Fruit fly (Drosophila melanogaster) whole organism, prepupa: ENCODE measurements around the gene CG3638.

ENCODE experiments used
- Blimp-1 ChIP-seq: fragments of 200-800 bp; sonication (Bioruptor generic); optimal IDR thresholded peaks from 3 replicates; lab custom pipeline; 2017; ENCODE audit warnings: missing biosample characterization, missing genetic modification characterization, mild to moderate bottlenecking, moderate library complexity, missing genetic modification reagents
- CG10631 ChIP-seq: fragments of 200-800 bp; sonication (Bioruptor generic); optimal IDR thresholded peaks from 2 replicates; lab custom pipeline; 2016; ENCODE audit warnings: missing biosample characterization, missing genetic modification characterization
- CG10669 ChIP-seq: fragments of 200-800 bp; sonication (Bioruptor generic); optimal IDR thresholded peaks from 3 replicates; lab custom pipeline; 2018; ENCODE audit warnings: missing biosample characterization, mild to moderate bottlenecking, missing genetic modification characterization, moderate library complexity
- CG11294 ChIP-seq: fragments of 200-800 bp; sonication (Bioruptor generic); IDR thresholded peaks from 2 replicates; pipeline ENCODE4 v1.3.6; 2022; ENCODE audit warnings: missing biosample characterization, missing genetic modification characterization
- CG11902 ChIP-seq: fragments of 200-800 bp; sonication (Bioruptor generic); optimal IDR thresholded peaks from 3 replicates; lab custom pipeline; 2016; ENCODE audit warnings: missing biosample characterization, missing genetic modification characterization
- CG15336 ChIP-seq: fragments of 200-800 bp; sonication (Bioruptor generic); IDR thresholded peaks from 2 replicates; pipeline ENCODE4 v1.3.6; 2022; ENCODE audit warnings: missing biosample characterization, missing genetic modification characterization
- CG1621 ChIP-seq: fragments of 200-800 bp; sonication (Bioruptor generic); optimal IDR thresholded peaks from 3 replicates; lab custom pipeline; 2018; ENCODE audit warnings: missing biosample characterization, mild to moderate bottlenecking, missing genetic modification characterization
- CG16779 ChIP-seq: fragments of 200-800 bp; sonication (Bioruptor generic); optimal IDR thresholded peaks from 3 replicates; lab custom pipeline; 2017; ENCODE audit warnings: missing biosample characterization, mild to moderate bottlenecking, missing genetic modification characterization
- CG3032 ChIP-seq: fragments of 200-800 bp; optimal IDR thresholded peaks from 2 replicates; lab custom pipeline; 2019; ENCODE audit warnings: missing biosample characterization, mild to moderate bottlenecking, missing genetic modification characterization, moderate library complexity
- CG31627 ChIP-seq: fragments of 200-800 bp; sonication (Bioruptor generic); optimal IDR thresholded peaks from 3 replicates; lab custom pipeline; 2016; ENCODE audit warnings: missing biosample characterization, missing genetic modification characterization
- CG32006 ChIP-seq: fragments of 200-800 bp; sonication (Bioruptor generic); optimal IDR thresholded peaks from 3 replicates; lab custom pipeline; 2017; ENCODE audit warnings: missing biosample characterization, mild to moderate bottlenecking, missing genetic modification characterization
- CG34406 ChIP-seq: fragments of 200-800 bp; sonication (Bioruptor generic); optimal IDR thresholded peaks from 3 replicates; lab custom pipeline; 2016; ENCODE audit warnings: missing biosample characterization, missing genetic modification characterization
- CG3919 ChIP-seq: fragments of 200-800 bp; sonication (Bioruptor generic); optimal IDR thresholded peaks from 3 replicates; lab custom pipeline; 2016; ENCODE audit warnings: missing biosample characterization, missing genetic modification characterization
- CG6163 ChIP-seq: fragments of 200-800 bp; sonication (Bioruptor generic); IDR thresholded peaks from 3 replicates; pipeline ENCODE4 v1.3.6; 2022; ENCODE audit warnings: missing biosample characterization, missing genetic modification characterization
- CG6792 ChIP-seq: fragments of 200-800 bp; sonication (Bioruptor generic); optimal IDR thresholded peaks from 3 replicates; lab custom pipeline; 2016; ENCODE audit warnings: missing biosample characterization, missing genetic modification characterization
- CG6808 ChIP-seq: fragments of 200-800 bp; sonication (Bioruptor generic); optimal IDR thresholded peaks from 3 replicates; lab custom pipeline; 2017; ENCODE audit warnings: missing biosample characterization, missing genetic modification characterization, mild to moderate bottlenecking, moderate library complexity, missing genetic modification reagents
- CG6854 ChIP-seq: fragments of 200-800 bp; sonication (Bioruptor generic); optimal IDR thresholded peaks from 2 replicates; lab custom pipeline; 2017; ENCODE audit warnings: missing biosample characterization, mild to moderate bottlenecking, missing genetic modification characterization
- CG8119 ChIP-seq: fragments of 200-800 bp; sonication (Bioruptor generic); IDR thresholded peaks from 3 replicates; pipeline ENCODE4 v1.3.6; 2022; ENCODE audit warnings: missing biosample characterization, missing genetic modification characterization
- CG8319 ChIP-seq: fragments of 200-800 bp; sonication (Bioruptor generic); optimal IDR thresholded peaks from 3 replicates; lab custom pipeline; 2016; ENCODE audit warnings: missing biosample characterization, missing genetic modification characterization
- CG9139 ChIP-seq: fragments of 200-800 bp; sonication (Bioruptor generic); optimal IDR thresholded peaks from 3 replicates; lab custom pipeline; 2017; ENCODE audit warnings: missing biosample characterization, mild to moderate bottlenecking, missing genetic modification characterization
- Eip75B ChIP-seq: fragments of 200-800 bp; sonication (Bioruptor generic); optimal IDR thresholded peaks from 3 replicates; lab custom pipeline; 2016; ENCODE audit warnings: missing biosample characterization, missing genetic modification characterization
- Eip78C ChIP-seq: fragments of 200-800 bp; sonication (Bioruptor generic); peaks from one replicate; lab custom pipeline; 2016; ENCODE audit warnings: missing biosample characterization, missing genetic modification characterization
- Ets21C ChIP-seq: fragments of 200-800 bp; sonication (Bioruptor generic); optimal IDR thresholded peaks from 3 replicates; lab custom pipeline; 2016; ENCODE audit warnings: missing biosample characterization, missing genetic modification characterization
- Ets96B ChIP-seq: fragments of 200-800 bp; optimal IDR thresholded peaks from 2 replicates; lab custom pipeline; 2019; ENCODE audit warnings: missing biosample characterization, mild to moderate bottlenecking, missing genetic modification characterization, moderate library complexity
- Hr39 ChIP-seq: fragments of 200-800 bp; sonication (Bioruptor generic); optimal IDR thresholded peaks from 2 replicates; lab custom pipeline; 2016; ENCODE audit warnings: missing biosample characterization, missing genetic modification characterization
- Hr4 ChIP-seq: fragments of 200-800 bp; sonication (Bioruptor generic); optimal IDR thresholded peaks from 3 replicates; lab custom pipeline; 2016; ENCODE audit warnings: missing biosample characterization, missing genetic modification characterization
- Met ChIP-seq: fragments of 200-800 bp; sonication (Bioruptor generic); optimal IDR thresholded peaks from 3 replicates; lab custom pipeline; 2016; ENCODE audit warnings: missing biosample characterization, missing genetic modification characterization
- Smox ChIP-seq: fragments of 200-800 bp; sonication (Bioruptor generic); optimal IDR thresholded peaks from 3 replicates; lab custom pipeline; 2016; ENCODE audit warnings: missing biosample characterization, missing genetic modification characterization
- Sox14 ChIP-seq: fragments of 200-800 bp; sonication (Bioruptor generic); optimal IDR thresholded peaks from 3 replicates; lab custom pipeline; 2016; ENCODE audit warnings: missing biosample characterization, missing genetic modification characterization
- Sox15 ChIP-seq: fragments of 200-800 bp; sonication (Bioruptor generic); optimal IDR thresholded peaks from 3 replicates; lab custom pipeline; 2016; ENCODE audit warnings: missing biosample characterization, missing genetic modification characterization
- acj6 ChIP-seq: fragments of 200-800 bp; sonication (Bioruptor generic); optimal IDR thresholded peaks from 3 replicates; lab custom pipeline; 2016; ENCODE audit warnings: missing biosample characterization, missing genetic modification characterization
- cyc ChIP-seq: fragments of 200-800 bp; sonication (Bioruptor generic); optimal IDR thresholded peaks from 3 replicates; lab custom pipeline; 2016; ENCODE audit warnings: missing biosample characterization, missing genetic modification characterization
- dsx ChIP-seq: fragments of 200-800 bp; optimal IDR thresholded peaks from 3 replicates; lab custom pipeline; 2019; ENCODE audit warnings: missing biosample characterization, mild to moderate bottlenecking, missing genetic modification characterization, moderate library complexity; ENCODE audit not compliant: poor library complexity, severe bottlenecking
- eg ChIP-seq: fragments of 200-800 bp; sonication (Bioruptor generic); IDR thresholded peaks from 3 replicates; pipeline ENCODE4 v1.3.6; 2022; ENCODE audit warnings: missing biosample characterization, missing genetic modification characterization
- esn ChIP-seq: fragments of 200-800 bp; sonication (Bioruptor generic); optimal IDR thresholded peaks from 2 replicates; lab custom pipeline; 2016; ENCODE audit warnings: missing biosample characterization, mild to moderate bottlenecking, missing genetic modification characterization, moderate library complexity
- fd59A ChIP-seq: fragments of 200-800 bp; sonication (Bioruptor generic); optimal IDR thresholded peaks from 2 replicates; lab custom pipeline; 2017; ENCODE audit warnings: missing biosample characterization, mild to moderate bottlenecking, missing genetic modification characterization, missing genetic modification reagents
- fd85E ChIP-seq: fragments of 200-800 bp; sonication (Bioruptor generic); optimal IDR thresholded peaks from 3 replicates; lab custom pipeline; 2016; ENCODE audit warnings: missing biosample characterization, missing genetic modification characterization
- lz ChIP-seq: fragments of 200-800 bp; sonication (Bioruptor generic); optimal IDR thresholded peaks from 3 replicates; lab custom pipeline; 2016; ENCODE audit warnings: missing biosample characterization, missing genetic modification characterization
- pdm3 ChIP-seq: fragments of 200-800 bp; sonication (Bioruptor generic); optimal IDR thresholded peaks from 3 replicates; lab custom pipeline; 2016; ENCODE audit warnings: missing biosample characterization, missing genetic modification characterization
- salr ChIP-seq, 2 experiments: fragments of 200-800 bp; sonication (Bioruptor generic); optimal IDR thresholded peaks; 3 replicates each; lab custom pipeline; 2016 to 2018; ENCODE audit warnings: missing biosample characterization in 2 of 2, missing genetic modification characterization in 2 of 2, mild to moderate bottlenecking in 1 of 2
- spab ChIP-seq: fragments of 200-800 bp; sonication (Bioruptor generic); optimal IDR thresholded peaks from 2 replicates; lab custom pipeline; 2017; ENCODE audit warnings: missing biosample characterization, mild to moderate bottlenecking, missing genetic modification characterization, missing genetic modification reagents
- ss ChIP-seq, 2 experiments: fragments of 200-800 bp; sonication (Bioruptor generic); optimal IDR thresholded peaks; 2 replicates in 1 of 2; 3 replicates in 1 of 2; lab custom pipeline; 2017 to 2018; ENCODE audit warnings: mild to moderate bottlenecking in 2 of 2, missing biosample characterization in 2 of 2, missing genetic modification characterization in 2 of 2, moderate library complexity in 1 of 2
- svp ChIP-seq: fragments of 200-800 bp; sonication (Bioruptor generic); peaks from one replicate; lab custom pipeline; 2016; ENCODE audit warnings: missing biosample characterization, missing genetic modification characterization
- topi ChIP-seq: fragments of 200-800 bp; sonication (Bioruptor generic); optimal IDR thresholded peaks from 3 replicates; lab custom pipeline; 2016; ENCODE audit warnings: missing biosample characterization, missing genetic modification characterization
- vri ChIP-seq: fragments of 200-800 bp; sonication (Bioruptor generic); optimal IDR thresholded peaks from 3 replicates; lab custom pipeline; 2016; ENCODE audit warnings: missing biosample characterization, mild to moderate bottlenecking, missing genetic modification characterization

The CG3638 gene

DNA sequence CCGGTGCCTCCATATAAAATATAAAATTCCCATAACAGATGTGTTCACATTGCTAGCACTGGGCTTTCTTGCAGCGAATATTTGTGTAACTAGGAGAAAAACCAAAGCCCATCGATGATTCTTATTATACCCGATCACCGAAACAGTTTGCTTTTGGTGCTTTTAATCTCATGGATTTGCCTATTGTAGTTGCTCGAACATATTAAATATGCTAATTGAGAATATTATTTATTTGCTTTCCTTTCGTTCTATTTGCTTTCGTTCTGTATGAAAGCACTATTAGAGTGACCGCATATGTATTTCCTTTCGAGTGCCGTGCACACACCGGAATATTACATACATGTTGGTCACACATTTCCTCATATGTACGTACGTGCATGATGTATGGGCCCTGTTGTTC is 34.2 kb upstream of the CG3638 start (continued):
- TF ChIP-seq salr (GFP tag; optimal IDR thresholded peaks at IDR 0.05; lab: Kevin White, UChicago) (no peak), cyc (GFP tag; lab: Kevin White, UChicago) (peak; percentile 26), Ets21C (GFP tag; lab: Kevin White, UChicago) (no peak), Hr39 (GFP tag; lab: Kevin White, UChicago) (peak; percentile 29), CG34406 (peak; percentile 23), CG6163 (GFP tag; lab: Robert Waterston, UW) (no peak), CG15336 (peak; percentile 41; the same call in 1 of the 2 replicates), Ets96B (tag; lab: Kevin White, UChicago) (no peak), CG3919 (GFP tag; lab: Kevin White, UChicago) (no peak), Eip75B (GFP tag; lab: Kevin White, UChicago) (peak; percentile 11), dsx (GFP tag; lab: Kevin White, UChicago) (no peak), Smox (peak; percentile 39), topi (GFP tag; lab: Kevin White, UChicago) (peak; percentile 67), CG11294 (no peak), CG10631 (GFP tag; lab: Kevin White, UChicago) (peak; percentile 4), CG8119 (GFP tag; lab: Robert Waterston, UW) (no peak), Blimp-1 (GFP tag; lab: Kevin White, UChicago) (peak; percentile 22), fd85E (GFP tag; lab: Kevin White, UChicago) (no peak), CG9139 (GFP tag; lab: Kevin White, UChicago) (no peak), CG10669 (GFP tag; lab: Kevin White, UChicago) (peak; percentile 16), CG6792 (GFP tag; lab: Kevin White, UChicago) (no peak), lz (GFP tag; lab: Kevin White, UChicago) (peak; percentile 56), CG32006 (peak; percentile 28), Hr4 (no peak)

DNA sequence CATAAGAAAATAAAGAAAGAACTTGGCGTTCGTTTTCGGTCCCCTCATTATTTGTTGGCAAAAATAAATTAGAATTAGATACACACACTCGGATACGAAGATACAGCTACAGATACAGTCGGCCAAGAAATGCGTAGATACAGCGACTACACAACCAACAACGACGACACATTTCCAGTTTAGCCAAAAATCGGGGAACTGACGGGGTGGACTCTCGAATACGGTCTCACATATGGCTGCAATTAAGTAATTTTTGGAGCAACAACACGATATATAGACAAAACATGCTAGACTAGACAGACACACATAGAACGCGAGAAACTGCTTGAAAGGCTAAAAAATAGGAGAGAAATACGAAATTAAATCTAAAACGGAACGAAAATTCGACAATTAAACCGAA is 33.7 kb upstream of the CG3638 start:
- no peak for TF ChIP-seq Sox15
- no peak for TF ChIP-seq Smox
- TF ChIP-seq CG10631 (GFP tag; lab: Kevin White, UChicago): no peak
- TF ChIP-seq CG32006: no peak
- no peak for TF ChIP-seq Sox14 (GFP tag; lab: Kevin White, UChicago)
- no peak for TF ChIP-seq Eip78C (GFP tag; lab: Kevin White, UChicago)
- TF ChIP-seq CG9139 (GFP tag; lab: Kevin White, UChicago): no peak
- TF ChIP-seq CG31627 (GFP tag; lab: Kevin White, UChicago): no peak
- TF ChIP-seq spab (GFP tag; lab: Kevin White, UChicago): no peak
- no peak for TF ChIP-seq vri (GFP tag; lab: Kevin White, UChicago)
- TF ChIP-seq CG16779: no peak
- no peak for TF ChIP-seq CG3032
- TF ChIP-seq CG8319 (GFP tag; lab: Kevin White, UChicago): no peak
- TF ChIP-seq eg: no peak
- no peak for TF ChIP-seq CG1621 (tag; lab: Kevin White, UChicago)
- TF ChIP-seq cyc (GFP tag; lab: Kevin White, UChicago): no peak
- no peak for TF ChIP-seq Hr39 (GFP tag; lab: Kevin White, UChicago)
- TF ChIP-seq CG15336: no peak
- TF ChIP-seq CG6808 (GFP tag; lab: Kevin White, UChicago): no peak

dm6 chrX:1269700-1270099 is 33.2 kb upstream of the CG3638 start:
- no peak for TF ChIP-seq CG6854 (GFP tag; lab: Kevin White, UChicago)
- TF ChIP-seq esn (GFP tag; lab: Kevin White, UChicago): peak; percentile 2
- no peak for TF ChIP-seq CG10631 (GFP tag; lab: Kevin White, UChicago)
- TF ChIP-seq eg: 0 out of 3 replicates have a peak, but pooled peaks have one; percentile 28
- peak; percentile 0 for TF ChIP-seq acj6 (GFP tag; lab: Kevin White, UChicago)
- TF ChIP-seq Sox15: no peak
- no peak for TF ChIP-seq fd59A
- TF ChIP-seq pdm3 (GFP tag; lab: Kevin White, UChicago): peak; percentile 3
- TF ChIP-seq svp (GFP tag; lab: Kevin White, UChicago): peak; percentile 56
- TF ChIP-seq Sox14 (GFP tag; lab: Kevin White, UChicago): peak; percentile 8
- TF ChIP-seq CG11902: no peak
- no peak for TF ChIP-seq CG11294
- TF ChIP-seq Hr39 (GFP tag; lab: Kevin White, UChicago): peak; percentile 26
- peak in 1 of 2 experiments; percentile 14 for TF ChIP-seq ss (GFP tag; optimal IDR thresholded peaks at IDR 0.05; lab: Kevin White, UChicago)
- TF ChIP-seq Eip78C (GFP tag; lab: Kevin White, UChicago): peak; percentile 52
- no peak for TF ChIP-seq CG34406
- peak; percentile 12 for TF ChIP-seq Met
- TF ChIP-seq, all 60 proteins: peak for 10
